Worm (Caenorhabditis elegans) whole organism, L2 larva: ENCODE data around the gene cyp-14A3.

Experiments
- aly-2 ChIP-seq: fragments of 150-350 bp; optimal IDR thresholded peaks from 2 replicates; lab custom pipeline; 2014; ENCODE audit warnings: missing biosample characterization, missing genetic modification characterization
- fos-1 ChIP-seq: fragments of 150-350 bp; optimal IDR thresholded peaks from 2 replicates; lab custom pipeline; 2014; ENCODE audit warnings: missing biosample characterization, missing genetic modification characterization
- nhr-11 ChIP-seq: fragments of 150-350 bp; optimal IDR thresholded peaks from 2 replicates; lab custom pipeline; 2014; ENCODE audit warnings: missing biosample characterization, missing genetic modification characterization
- nhr-21 ChIP-seq: fragments of 150-350 bp; optimal IDR thresholded peaks from 2 replicates; lab custom pipeline; 2014; ENCODE audit warnings: missing biosample characterization, missing genetic modification characterization
- nhr-23 ChIP-seq: fragments of 150-350 bp; optimal IDR thresholded peaks from 2 replicates; lab custom pipeline; 2014; ENCODE audit warnings: missing biosample characterization, missing genetic modification reagents, missing genetic modification characterization
- nhr-237 ChIP-seq: fragments of 150-350 bp; optimal IDR thresholded peaks from 2 replicates; lab custom pipeline; 2014; ENCODE audit warnings: missing biosample characterization, missing genetic modification characterization
- nhr-77 ChIP-seq: fragments of 150-350 bp; optimal IDR thresholded peaks from 2 replicates; lab custom pipeline; 2014; ENCODE audit warnings: missing biosample characterization, missing genetic modification characterization
- skn-1 ChIP-seq: sonication (generic microtip); optimal IDR thresholded peaks from 2 replicates; lab custom pipeline; 2017; ENCODE audit warnings: missing biosample characterization, missing genetic modification characterization
- snpc-4 ChIP-seq: fragments of 150-350 bp; optimal IDR thresholded peaks from 2 replicates; lab custom pipeline; 2014; ENCODE audit warnings: missing biosample characterization, missing genetic modification characterization
- unc-62 ChIP-seq: fragments of 150-350 bp; optimal IDR thresholded peaks from 2 replicates; lab custom pipeline; 2014; ENCODE audit warnings: missing biosample characterization, missing genetic modification reagents, missing genetic modification characterization
- ztf-11 ChIP-seq: sonication (generic microtip); optimal IDR thresholded peaks from 2 replicates; lab custom pipeline; 2017; ENCODE audit warnings: missing biosample characterization, missing genetic modification characterization

ce11 chrX:13224608-13225007 lies 49.4 kb downstream of the cyp-14A3 start, which contains the start of gene skr-19:
- TF ChIP-seq aly-2 (tag; lab: Kevin White, UChicago) (no peak), snpc-4 (tag; lab: Kevin White, UChicago) (no peak), nhr-11 (no peak), unc-62 (GFP tag; lab: Kevin White, UChicago) (no peak), skn-1 (tag; lab: Kevin White, UChicago) (no peak), nhr-237 (tag; lab: Kevin White, UChicago) (no peak), nhr-77 (tag; lab: Kevin White, UChicago) (no peak), nhr-21 (tag; lab: Kevin White, UChicago) (no peak), nhr-23 (no peak), ztf-11 (tag; lab: Kevin White, UChicago) (no peak), fos-1 (tag; lab: Kevin White, UChicago) (no peak)
